Worm (Caenorhabditis elegans): ENCODE results near the gene dhs-26.

DNA sequence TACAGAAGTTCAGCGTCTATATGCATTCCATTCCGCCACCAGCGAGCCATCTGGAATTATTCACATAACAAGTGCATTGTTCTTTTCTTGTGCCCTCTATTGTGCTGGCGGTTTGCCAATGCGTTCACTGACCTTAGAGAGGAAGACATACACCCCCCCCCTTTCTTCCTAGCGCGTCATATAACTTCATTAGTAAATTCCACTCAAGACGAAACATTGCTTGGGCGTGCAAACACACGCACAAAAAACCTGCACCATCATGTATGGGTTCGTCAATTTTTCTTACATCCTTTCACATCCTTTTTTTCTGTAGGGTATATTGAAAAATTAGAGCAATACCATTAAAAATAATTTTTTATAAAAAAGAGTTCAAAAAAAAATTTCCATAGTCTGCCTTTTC is 10.8 kb downstream of the dhs-26 start, which contains the start of gene ZK816.1:
- TF ChIP-seq lir-3 (tag; optimal IDR thresholded peaks at IDR 0.05; ENCODE audit: poor library complexity) (no peak), unc-130 (tag; optimal IDR thresholded peaks at IDR 0.05) (no peak), fos-1 (tag; optimal IDR thresholded peaks at IDR 0.05) (no peak)

All from whole organism, L1 larva.